Worm (Caenorhabditis elegans) whole organism, L4 larva: ENCODE results near the gene K02F3.9.
A peak's percentile ranks its signal among the peaks of the same experiment; 100 is the strongest.

Experiments used
- D1046.2 ChIP-seq: fragments of 200-800 bp; sonication (Bioruptor generic); IDR thresholded peaks from 2 replicates; pipeline ENCODE4 v1.3.6; 2022; ENCODE audit warnings: missing genetic modification characterization, missing compliant biosample characterization
- F37D6.2 ChIP-seq: sonication (generic microtip); optimal IDR thresholded peaks from 2 replicates; lab custom pipeline; 2016; ENCODE audit warnings: mild to moderate bottlenecking, missing genetic modification characterization, missing compliant biosample characterization
- F44E2.7 ChIP-seq: fragments of 200-800 bp; sonication (Bioruptor generic); IDR thresholded peaks from 2 replicates; pipeline ENCODE4 v2.1.2; 2022; ENCODE audit warnings: missing genetic modification characterization, missing compliant biosample characterization
- T20F7.1 ChIP-seq: fragments of 200-800 bp; sonication (Bioruptor generic); optimal IDR thresholded peaks from 2 replicates; lab custom pipeline; 2018; ENCODE audit warnings: mild to moderate bottlenecking, missing genetic modification characterization, missing compliant biosample characterization
- T26A8.4 ChIP-seq: fragments of 200-800 bp; sonication (Bioruptor generic); IDR thresholded peaks from 2 replicates; pipeline ENCODE4 v1.3.6; 2022; ENCODE audit warnings: missing genetic modification characterization, missing compliant biosample characterization
- Y48G9A.11 ChIP-seq: fragments of 200-800 bp; sonication (Bioruptor generic); IDR thresholded peaks from 2 replicates; pipeline ENCODE4 v1.3.6; 2022; ENCODE audit warnings: missing genetic modification reagents, missing genetic modification characterization, missing compliant biosample characterization
- ZK337.2 ChIP-seq: fragments of 200-800 bp; sonication (Bioruptor generic); IDR thresholded peaks from 2 replicates; pipeline ENCODE4 v1.3.6; 2022; ENCODE audit warnings: missing genetic modification reagents, missing genetic modification characterization, missing compliant biosample characterization
- aha-1 ChIP-seq: fragments of 150-350 bp; peaks from one replicate; lab custom pipeline; 2014; ENCODE audit warnings: missing biosample characterization, missing genetic modification characterization
- ama-1 ChIP-seq: fragments of 150-350 bp; optimal IDR thresholded peaks from 2 replicates; lab custom pipeline; 2014; ENCODE audit warnings: inconsistent platforms, mixed read lengths
- arid-1 ChIP-seq: fragments of 200-800 bp; sonication (Bioruptor generic); conservative IDR thresholded peaks from 2 replicates; pipeline ENCODE4 v1.3.6; 2022; ENCODE audit warnings: missing genetic modification reagents, missing genetic modification characterization, missing compliant biosample characterization
- ceh-28 ChIP-seq: fragments of 150-350 bp; optimal IDR thresholded peaks from 2 replicates; lab custom pipeline; 2014; ENCODE audit warnings: missing biosample characterization, missing genetic modification reagents, missing genetic modification characterization
- ceh-32 ChIP-seq: sonication (generic microtip); optimal IDR thresholded peaks from 2 replicates; lab custom pipeline; 2016; ENCODE audit warnings: mild to moderate bottlenecking, missing genetic modification characterization, missing compliant biosample characterization; ENCODE audit not compliant: poor library complexity
- ces-1 ChIP-seq: fragments of 150-350 bp; sonication (generic microtip); optimal IDR thresholded peaks from 4 replicates; lab custom pipeline; 2014; ENCODE audit warnings: missing biosample characterization, missing genetic modification reagents, missing genetic modification characterization
- daf-12 ChIP-seq: fragments of 150-350 bp; optimal IDR thresholded peaks from 2 replicates; lab custom pipeline; 2014; ENCODE audit warnings: missing biosample characterization, missing genetic modification reagents, missing genetic modification characterization
- dmd-8 ChIP-seq: fragments of 200-800 bp; sonication (Bioruptor generic); IDR thresholded peaks from 2 replicates; pipeline ENCODE4 v1.3.6; 2022; ENCODE audit warnings: missing genetic modification characterization, missing compliant biosample characterization
- dmd-9 ChIP-seq: fragments of 200-800 bp; sonication (Bioruptor generic); IDR thresholded peaks from 2 replicates; pipeline ENCODE4 v1.3.6; 2022; ENCODE audit warnings: missing genetic modification reagents, missing genetic modification characterization, missing compliant biosample characterization
- duxl-1 ChIP-seq: sonication (generic microtip); optimal IDR thresholded peaks from 2 replicates; lab custom pipeline; 2016; ENCODE audit warnings: mild to moderate bottlenecking, missing genetic modification characterization, moderate library complexity, missing compliant biosample characterization; ENCODE audit not compliant: poor library complexity
- dve-1 ChIP-seq: sonication (generic microtip); optimal IDR thresholded peaks from 2 replicates; lab custom pipeline; 2017; ENCODE audit warnings: antibody characterized with exemption, mild to moderate bottlenecking, missing genetic modification characterization, missing compliant biosample characterization; ENCODE audit not compliant: insufficient read depth
- egl-27 ChIP-seq: sonication (generic microtip); optimal IDR thresholded peaks from 3 replicates; lab custom pipeline; 2017; ENCODE audit warnings: missing biosample characterization, missing genetic modification reagents, missing genetic modification characterization
- egl-43 ChIP-seq: fragments of 200-800 bp; sonication (Bioruptor generic); IDR thresholded peaks from 2 replicates; pipeline ENCODE4 v1.3.6; 2022; ENCODE audit warnings: missing genetic modification reagents, missing genetic modification characterization, missing compliant biosample characterization
- fkh-10 ChIP-seq: fragments of 150-350 bp; optimal IDR thresholded peaks from 2 replicates; lab custom pipeline; 2014; ENCODE audit warnings: missing biosample characterization, missing genetic modification reagents, missing genetic modification characterization
- fos-1 ChIP-seq: fragments of 150-350 bp; optimal IDR thresholded peaks from 2 replicates; lab custom pipeline; 2014; ENCODE audit warnings: missing biosample characterization, missing genetic modification characterization
- hlh-11 ChIP-seq: fragments of 200-800 bp; sonication (Bioruptor generic); optimal IDR thresholded peaks from 2 replicates; lab custom pipeline; 2018; ENCODE audit warnings: mild to moderate bottlenecking, missing genetic modification characterization, missing compliant biosample characterization
- hmg-1.1 ChIP-seq: fragments of 200-800 bp; sonication (Bioruptor generic); IDR thresholded peaks from 2 replicates; pipeline ENCODE4 v1.3.6; 2022; ENCODE audit warnings: missing genetic modification reagents, missing genetic modification characterization, missing compliant biosample characterization
- lin-15B ChIP-seq: fragments of 150-350 bp; sonication (generic microtip); optimal IDR thresholded peaks from 3 replicates; lab custom pipeline; 2014; ENCODE audit warnings: missing biosample characterization, missing genetic modification characterization
- lsy-2 ChIP-seq, 2 experiments: fragments of 150-350 bp in 1 of 2; sonication (generic microtip) in 1 of 2; optimal IDR thresholded peaks; 2 replicates each; lab custom pipeline; 2014 to 2017; ENCODE audit warnings: missing biosample characterization in 2 of 2, missing genetic modification characterization in 2 of 2
- madf-5 ChIP-seq, 2 experiments: fragments of 200-800 bp; sonication (Bioruptor generic); IDR thresholded peaks; 2 replicates each; pipeline ENCODE4 v1.3.6; 2022; ENCODE audit warnings: missing compliant biosample characterization in 2 of 2, missing genetic modification characterization in 2 of 2
- mep-1 ChIP-seq: fragments of 150-350 bp; sonication (generic microtip); optimal IDR thresholded peaks from 3 replicates; lab custom pipeline; 2014; ENCODE audit warnings: missing biosample characterization, missing genetic modification characterization
- mes-2 ChIP-seq: sonication (generic microtip); optimal IDR thresholded peaks from 2 replicates; lab custom pipeline; 2016; ENCODE audit warnings: missing genotype, mild to moderate bottlenecking, missing genetic modification characterization, missing compliant biosample characterization; ENCODE audit not compliant: poor library complexity, severe bottlenecking
- mxl-2 ChIP-seq: fragments of 200-800 bp; sonication (Bioruptor generic); conservative IDR thresholded peaks from 2 replicates; pipeline ENCODE4 v1.3.6; 2022; ENCODE audit warnings: missing genetic modification reagents, missing genetic modification characterization, missing compliant biosample characterization
- mxl-3 ChIP-seq: fragments of 200-800 bp; sonication (Bioruptor generic); optimal IDR thresholded peaks from 2 replicates; lab custom pipeline; 2018; ENCODE audit warnings: mild to moderate bottlenecking, missing genetic modification characterization, missing compliant biosample characterization
- nhr-11 ChIP-seq: fragments of 150-350 bp; optimal IDR thresholded peaks from 2 replicates; lab custom pipeline; 2014; ENCODE audit warnings: missing biosample characterization, missing genetic modification characterization
- nhr-28 ChIP-seq: fragments of 150-350 bp; optimal IDR thresholded peaks from 2 replicates; lab custom pipeline; 2014; ENCODE audit warnings: missing biosample characterization, missing genetic modification characterization
- nhr-41 ChIP-seq: fragments of 200-800 bp; sonication (Bioruptor generic); IDR thresholded peaks from 2 replicates; pipeline ENCODE4 v1.3.6; 2022; ENCODE audit warnings: missing genetic modification reagents, missing genetic modification characterization, missing compliant biosample characterization
- nhr-42 ChIP-seq: fragments of 200-800 bp; sonication (Bioruptor generic); IDR thresholded peaks from 2 replicates; pipeline ENCODE4 v1.3.6; 2022; ENCODE audit warnings: missing genetic modification characterization, missing compliant biosample characterization
- nhr-6 ChIP-seq: fragments of 150-350 bp; optimal IDR thresholded peaks from 2 replicates; lab custom pipeline; 2014; ENCODE audit warnings: missing biosample characterization, missing genetic modification characterization
- pha-4 ChIP-seq, 2 experiments: fragments of 150-350 bp in 1 of 2; fragments of 200-800 bp in 1 of 2; sonication (Bioruptor generic) in 1 of 2; IDR thresholded peaks in 1 of 2; optimal IDR thresholded peaks in 1 of 2; 2 replicates each; pipeline versions ENCODE4 v1.3.6 to Lab custom; 2014 to 2022; ENCODE audit warnings: missing genetic modification characterization in 2 of 2, missing genetic modification reagents in 2 of 2, missing biosample characterization in 1 of 2, missing compliant biosample characterization in 1 of 2
- php-3 ChIP-seq: fragments of 200-800 bp; sonication (Bioruptor generic); IDR thresholded peaks from 2 replicates; pipeline ENCODE4 v1.3.6; 2022; ENCODE audit warnings: missing genetic modification reagents, missing genetic modification characterization, missing compliant biosample characterization
- set-16 ChIP-seq: fragments of 200-800 bp; sonication (Bioruptor generic); IDR thresholded peaks from 2 replicates; pipeline ENCODE4 v1.3.6; 2022; ENCODE audit warnings: missing genetic modification reagents, missing genetic modification characterization, missing compliant biosample characterization
- snpc-1.2 ChIP-seq: fragments of 200-800 bp; sonication (Bioruptor generic); IDR thresholded peaks from 2 replicates; pipeline ENCODE4 v1.3.6; 2022; ENCODE audit warnings: missing genetic modification reagents, missing genetic modification characterization, missing compliant biosample characterization
- unc-39 ChIP-seq: sonication (generic microtip); optimal IDR thresholded peaks from 2 replicates; lab custom pipeline; 2017; ENCODE audit warnings: missing biosample characterization, missing genetic modification characterization
- unc-62 ChIP-seq, 3 experiments: fragments of 150-350 bp in 1 of 3; sonication (generic microtip); optimal IDR thresholded peaks in 2 of 3; peaks in 1 of 3; 1 replicate in 1 of 3; 2 replicates in 2 of 3; lab custom pipeline; 2014 to 2017; ENCODE audit warnings: missing biosample characterization in 3 of 3, missing genetic modification characterization in 3 of 3, missing genetic modification reagents in 3 of 3, missing genotype in 1 of 3
- zag-1 ChIP-seq: fragments of 150-350 bp; optimal IDR thresholded peaks from 2 replicates; lab custom pipeline; 2014; ENCODE audit warnings: missing biosample characterization, missing genetic modification characterization
- zfp-3 ChIP-seq: fragments of 200-800 bp; sonication (Bioruptor generic); conservative IDR thresholded peaks from 2 replicates; pipeline ENCODE4 v1.3.6; 2022; ENCODE audit warnings: missing genetic modification reagents, missing genetic modification characterization, missing compliant biosample characterization
- zip-2 ChIP-seq: fragments of 150-350 bp; optimal IDR thresholded peaks from 2 replicates; lab custom pipeline; 2014; ENCODE audit warnings: missing biosample characterization, missing genetic modification characterization

K02F3.9 gene

ce11 chrIII:835713-836278 is 5.4 kb downstream of the K02F3.9 start (continued):
- TF ChIP-seq unc-62 (GFP tag; optimal IDR thresholded peaks at IDR 0.05 in 1 of 2; lab: Kevin White, UChicago) (no peak), unc-62 (tag; optimal IDR thresholded peaks at IDR 0.05; lab: Kevin White, UChicago) (no peak), nhr-28 (tag; lab: Kevin White, UChicago) (peak; percentile 65), nhr-41 (GFP tag; lab: Robert Waterston, UW) (peak; percentile 96), T26A8.4 (peak; percentile 98), mep-1 (peak; percentile 94), daf-12 (tag; lab: Kevin White, UChicago) (no peak), arid-1 (GFP tag; lab: Robert Waterston, UW) (peak; percentile 98), ceh-32 (tag; lab: Kevin White, UChicago) (no peak), lsy-2 (tag; optimal IDR thresholded peaks at IDR 0.05; lab: Kevin White, UChicago) (peak; percentile 66 to 69), F37D6.2 (tag; lab: Kevin White, UChicago) (peak; percentile 40), lin-15B (no peak), fos-1 (tag; lab: Kevin White, UChicago) (peak; percentile 82), Y48G9A.11 (peak; percentile 90), pha-4 (GFP tag; IDR thresholded peaks at IDR 0.05; lab: Robert Waterston, UW) (peak; percentile 95), pha-4 (tag; optimal IDR thresholded peaks at IDR 0.05; lab: Kevin White, UChicago) (no peak), madf-5 (GFP tag; IDR thresholded peaks at IDR 0.05; lab: Robert Waterston, UW) (peak; percentile 77 to 95; a peak in 3 of 4 replicates), unc-39 (tag; lab: Kevin White, UChicago) (no peak), hlh-11 (tag; lab: Kevin White, UChicago) (peak; percentile 86), fkh-10 (GFP tag; lab: Kevin White, UChicago) (no peak), zfp-3 (GFP tag; lab: Robert Waterston, UW) (peak; percentile 99), zip-2 (tag; lab: Kevin White, UChicago) (no peak), ama-1 (lab: Kevin White, UChicago) (peak; percentile 98), php-3 (GFP tag; lab: Robert Waterston, UW) (peak; percentile 94), snpc-1.2 (GFP tag; lab: Robert Waterston, UW) (peak; percentile 84), ceh-28 (no peak), egl-27 (no peak), set-16 (GFP tag; lab: Robert Waterston, UW) (peak; percentile 60), mxl-3 (GFP tag; lab: Kevin White, UChicago) (peak; percentile 62), nhr-42 (GFP tag; lab: Robert Waterston, UW) (peak; percentile 95), D1046.2 (GFP tag; lab: Robert Waterston, UW) (peak; percentile 91), dmd-8 (peak; percentile 90), ces-1 (GFP tag; lab: Kevin White, UChicago) (no peak), nhr-11 (tag; lab: Kevin White, UChicago) (no peak), zag-1 (peak; percentile 45), T20F7.1 (GFP tag; lab: Kevin White, UChicago) (peak; percentile 77)

ce11 chrIII:835208-835607 is 6.0 kb downstream of the K02F3.9 start:
- no peak for TF ChIP-seq nhr-6 (tag; lab: Kevin White, UChicago)
- no peak for TF ChIP-seq nhr-41 (GFP tag; lab: Robert Waterston, UW)
- peak; percentile 42 for TF ChIP-seq mes-2 (tag; lab: Kevin White, UChicago)
- TF ChIP-seq unc-62 (GFP tag; optimal IDR thresholded peaks at IDR 0.05 in 1 of 2; lab: Kevin White, UChicago): peak in 1 of 2 experiments; percentile 85
- no peak for TF ChIP-seq unc-62 (tag; optimal IDR thresholded peaks at IDR 0.05; lab: Kevin White, UChicago)
- peak; percentile 92 for TF ChIP-seq ama-1 (lab: Kevin White, UChicago)
- peak; percentile 88 for TF ChIP-seq aha-1 (tag; lab: Kevin White, UChicago)
- TF ChIP-seq, all 104 proteins: peak for 4

ce11 chrIII:834443-834815 is 6.7 kb downstream of the K02F3.9 start:
- TF ChIP-seq hmg-1.1 (GFP tag; lab: Robert Waterston, UW) (0 out of 2 replicates have a peak, but pooled peaks have one; percentile 13), duxl-1 (peak; percentile 8), lsy-2 (tag; optimal IDR thresholded peaks at IDR 0.05; lab: Kevin White, UChicago) (no peak), madf-5 (GFP tag; IDR thresholded peaks at IDR 0.05; lab: Robert Waterston, UW) (0 out of 4 replicates have a peak, but pooled peaks of 1 of the 2 experiments have one; percentile 31), mxl-2 (GFP tag; lab: Robert Waterston, UW) (no peak), egl-43 (GFP tag; lab: Robert Waterston, UW) (0 out of 2 replicates have a peak, but pooled peaks have one; percentile 56), F44E2.7 (GFP tag; lab: Robert Waterston, UW) (no peak), aha-1 (tag; lab: Kevin White, UChicago) (peak; percentile 97), set-16 (GFP tag; lab: Robert Waterston, UW) (peak; percentile 90), T26A8.4 (peak; percentile 48; the same call in 1 of the 2 replicates), dmd-9 (GFP tag; lab: Robert Waterston, UW) (0 out of 2 replicates have a peak, but pooled peaks have one; percentile 8), nhr-6 (tag; lab: Kevin White, UChicago) (no peak), dve-1 (peak; percentile 9), mes-2 (tag; lab: Kevin White, UChicago) (peak; percentile 23), ZK337.2 (GFP tag; lab: Robert Waterston, UW) (0 out of 2 replicates have a peak, but pooled peaks have one; percentile 2), php-3 (GFP tag; lab: Robert Waterston, UW) (0 out of 2 replicates have a peak, but pooled peaks have one; percentile 23)
